Fruit fly (Drosophila melanogaster): Measurements from ENCODE around the gene Esp.

Gene Esp

dm6 chr3R:24890919-24891318, 49.2 kb downstream of the Esp start (continued):
- TF ChIP-seq CG18262 (tag; optimal IDR thresholded peaks at IDR 0.05) (peak; percentile 15), unpg (GFP tag; optimal IDR thresholded peaks at IDR 0.05) (peak; percentile 17), kah (GFP tag; optimal IDR thresholded peaks at IDR 0.05) (no peak), inv (GFP tag; IDR thresholded peaks at IDR 0.05; ENCODE audit: partially characterized antibody) (no peak), CG30403 (GFP tag; optimal IDR thresholded peaks at IDR 0.05) (peak; percentile 13), run (tag; optimal IDR thresholded peaks at IDR 0.05) (no peak), CrebB (tag; optimal IDR thresholded peaks at IDR 0.05) (no peak), Sox102F (GFP tag; optimal IDR thresholded peaks at IDR 0.05) (peak; percentile 24), Oli (tag; optimal IDR thresholded peaks at IDR 0.05) (peak; percentile 14), CG13424 (tag; optimal IDR thresholded peaks at IDR 0.05) (peak; percentile 27), Hand (GFP tag; optimal IDR thresholded peaks at IDR 0.05) (no peak), dysf (GFP tag; IDR thresholded peaks at IDR 0.05) (0 out of 3 replicates have a peak, but pooled peaks have one; percentile 38), Ada2b (GFP tag; IDR thresholded peaks at IDR 0.05) (0 out of 2 replicates have a peak, but pooled peaks have one; percentile 12), Drgx (GFP tag; IDR thresholded peaks at IDR 0.05) (peak; percentile 30; the same call in 1 of the 2 replicates), cad (GFP tag; optimal IDR thresholded peaks at IDR 0.05) (no peak), BEAF-32 (GFP tag; optimal IDR thresholded peaks at IDR 0.05) (no peak), H15 (GFP tag; IDR thresholded peaks at IDR 0.05) (no peak), CG12391 (tag; optimal IDR thresholded peaks at IDR 0.05) (peak; percentile 3), CG11456 (GFP tag; IDR thresholded peaks at IDR 0.05) (no peak), tgo (GFP tag; IDR thresholded peaks at IDR 0.05) (peak; percentile 26; the same call in 1 of the 3 replicates), prd (optimal IDR thresholded peaks at IDR 0.05) (no peak), prd (GFP tag; IDR thresholded peaks at IDR 0.05) (no peak), Xrp1 (GFP tag; IDR thresholded peaks at IDR 0.05) (peak; percentile 9; the same call in 1 of the 2 replicates), CG12769 (tag; optimal IDR thresholded peaks at IDR 0.05) (peak; percentile 12), CG11504 (tag; optimal IDR thresholded peaks at IDR 0.05) (peak; percentile 39), grau (tag; optimal IDR thresholded peaks at IDR 0.05) (peak; percentile 32), Hr51 (GFP tag; optimal IDR thresholded peaks at IDR 0.05) (peak in 1 of 2 experiments; percentile 31), Six4 (GFP tag; optimal IDR thresholded peaks at IDR 0.05) (no peak), CG6813 (GFP tag; optimal IDR thresholded peaks at IDR 0.05) (no peak), zf30C (GFP tag; optimal IDR thresholded peaks at IDR 0.05) (peak; percentile 29), phol (tag; optimal IDR thresholded peaks at IDR 0.05) (peak; percentile 14), CG7987 (GFP tag; optimal IDR thresholded peaks at IDR 0.05) (no peak), dimm (GFP tag; IDR thresholded peaks at IDR 0.05) (no peak), Hr3 (GFP tag; optimal IDR thresholded peaks at IDR 0.05) (no peak), crp (GFP tag; optimal IDR thresholded peaks at IDR 0.05) (no peak), fru (optimal IDR thresholded peaks at IDR 0.05) (no peak), CG6765 (GFP tag; optimal IDR thresholded peaks at IDR 0.05) (no peak), CG17328 (GFP tag; IDR thresholded peaks at IDR 0.05) (no peak), luna (GFP tag; optimal IDR thresholded peaks at IDR 0.05) (no peak), pnt (GFP tag; optimal IDR thresholded peaks at IDR 0.05) (no peak), nmo (GFP tag; optimal IDR thresholded peaks at IDR 0.05) (peak; percentile 15), ranshi (GFP tag; IDR thresholded peaks at IDR 0.05) (no peak), HLHmδ (GFP tag; optimal IDR thresholded peaks at IDR 0.05) (no peak), Hmr (GFP tag; optimal IDR thresholded peaks at IDR 0.05) (no peak), Dfd (GFP tag; optimal IDR thresholded peaks at IDR 0.05) (no peak), H2.0 (GFP tag; IDR thresholded peaks at IDR 0.05) (no peak), NFAT (GFP tag; IDR thresholded peaks at IDR 0.05) (no peak), CG11696 (GFP tag; IDR thresholded peaks at IDR 0.05) (no peak), CG8290 (GFP tag; optimal IDR thresholded peaks at IDR 0.05) (no peak), CG8290 (tag; optimal IDR thresholded peaks at IDR 0.05) (no peak)
